Worm (Caenorhabditis elegans) whole organism, L2 larva: ENCODE measurements around the gene Y73C8B.1.

ENCODE experiments used
- F13H6.1 ChIP-seq: sonication (generic microtip); optimal IDR thresholded peaks from 2 replicates; lab custom pipeline; 2016; ENCODE audit warnings: missing genetic modification characterization, missing compliant biosample characterization
- R02D3.7 ChIP-seq: fragments of 150-350 bp; optimal IDR thresholded peaks from 2 replicates; lab custom pipeline; 2014; ENCODE audit warnings: missing biosample characterization, missing genetic modification characterization
- ZK546.5 ChIP-seq: sonication (generic microtip); optimal IDR thresholded peaks from 2 replicates; lab custom pipeline; 2017; ENCODE audit warnings: missing biosample characterization, missing genetic modification characterization
- aly-2 ChIP-seq: fragments of 150-350 bp; optimal IDR thresholded peaks from 2 replicates; lab custom pipeline; 2014; ENCODE audit warnings: missing biosample characterization, missing genetic modification characterization
- ama-1 ChIP-seq: fragments of 150-350 bp; optimal IDR thresholded peaks from 2 replicates; lab custom pipeline; 2018; ENCODE audit warnings: inconsistent platforms
- ceh-16 ChIP-seq: fragments of 150-350 bp; optimal IDR thresholded peaks from 2 replicates; lab custom pipeline; 2014; ENCODE audit warnings: missing biosample characterization, missing genetic modification characterization
- ceh-82 ChIP-seq: fragments of 150-350 bp; optimal IDR thresholded peaks from 2 replicates; lab custom pipeline; 2014; ENCODE audit warnings: missing biosample characterization, missing genetic modification characterization
- crh-2 ChIP-seq: sonication (generic microtip); optimal IDR thresholded peaks from 2 replicates; lab custom pipeline; 2017; ENCODE audit warnings: missing biosample characterization, missing genetic modification characterization
- dmd-4 ChIP-seq: sonication (generic microtip); optimal IDR thresholded peaks from 2 replicates; lab custom pipeline; 2017; ENCODE audit warnings: missing biosample characterization, missing genetic modification characterization
- elt-1 ChIP-seq: fragments of 150-350 bp; optimal IDR thresholded peaks from 2 replicates; lab custom pipeline; 2014; ENCODE audit warnings: missing biosample characterization, missing genetic modification characterization
- elt-3 ChIP-seq: sonication (generic microtip); optimal IDR thresholded peaks from 2 replicates; lab custom pipeline; 2017; ENCODE audit warnings: missing biosample characterization, missing genetic modification characterization
- fos-1 ChIP-seq: fragments of 150-350 bp; optimal IDR thresholded peaks from 2 replicates; lab custom pipeline; 2014; ENCODE audit warnings: missing biosample characterization, missing genetic modification characterization
- gmeb-1 ChIP-seq: fragments of 150-350 bp; optimal IDR thresholded peaks from 2 replicates; lab custom pipeline; 2014; ENCODE audit warnings: missing biosample characterization, missing genetic modification characterization
- lin-11 ChIP-seq: fragments of 150-350 bp; sonication (generic microtip); optimal IDR thresholded peaks from 2 replicates; lab custom pipeline; 2014; ENCODE audit warnings: missing biosample characterization, missing genetic modification characterization, inconsistent platforms, mixed read lengths
- lin-39 ChIP-seq: fragments of 150-350 bp; optimal IDR thresholded peaks from 2 replicates; lab custom pipeline; 2014; ENCODE audit warnings: missing biosample characterization, missing genetic modification reagents, missing genetic modification characterization
- mab-5 ChIP-seq: fragments of 150-350 bp; optimal IDR thresholded peaks from 2 replicates; lab custom pipeline; 2014; ENCODE audit warnings: missing biosample characterization, missing genetic modification characterization
- mbf-1 ChIP-seq: sonication (generic microtip); optimal IDR thresholded peaks from 2 replicates; lab custom pipeline; 2017; ENCODE audit warnings: missing biosample characterization, missing genetic modification characterization
- mdl-1 ChIP-seq, 2 experiments: fragments of 150-350 bp in 1 of 2; sonication (generic microtip) in 1 of 2; optimal IDR thresholded peaks; 2 replicates each; lab custom pipeline; 2017; ENCODE audit warnings: missing biosample characterization in 2 of 2, missing genetic modification characterization in 2 of 2
- nhr-11 ChIP-seq: fragments of 150-350 bp; optimal IDR thresholded peaks from 2 replicates; lab custom pipeline; 2014; ENCODE audit warnings: missing biosample characterization, missing genetic modification characterization
- nhr-12 ChIP-seq: fragments of 150-350 bp; optimal IDR thresholded peaks from 2 replicates; lab custom pipeline; 2014; ENCODE audit warnings: missing biosample characterization, missing genetic modification characterization
- nhr-129 ChIP-seq: fragments of 150-350 bp; optimal IDR thresholded peaks from 2 replicates; lab custom pipeline; 2014; ENCODE audit warnings: missing biosample characterization, missing genetic modification characterization
- nhr-21 ChIP-seq: fragments of 150-350 bp; optimal IDR thresholded peaks from 2 replicates; lab custom pipeline; 2014; ENCODE audit warnings: missing biosample characterization, missing genetic modification characterization
- nhr-23 ChIP-seq: fragments of 150-350 bp; optimal IDR thresholded peaks from 2 replicates; lab custom pipeline; 2014; ENCODE audit warnings: missing biosample characterization, missing genetic modification reagents, missing genetic modification characterization
- nhr-237 ChIP-seq: fragments of 150-350 bp; optimal IDR thresholded peaks from 2 replicates; lab custom pipeline; 2014; ENCODE audit warnings: missing biosample characterization, missing genetic modification characterization
- nhr-25 ChIP-seq: fragments of 150-350 bp; sonication (generic microtip); optimal IDR thresholded peaks from 3 replicates; lab custom pipeline; 2014; ENCODE audit warnings: missing biosample characterization, missing genetic modification characterization
- nhr-6 ChIP-seq: fragments of 150-350 bp; optimal IDR thresholded peaks from 2 replicates; lab custom pipeline; 2014; ENCODE audit warnings: missing biosample characterization, missing genetic modification characterization
- nhr-77 ChIP-seq: fragments of 150-350 bp; optimal IDR thresholded peaks from 2 replicates; lab custom pipeline; 2014; ENCODE audit warnings: missing biosample characterization, missing genetic modification characterization
- sem-4 ChIP-seq: fragments of 150-350 bp; optimal IDR thresholded peaks from 2 replicates; lab custom pipeline; 2014; ENCODE audit warnings: missing biosample characterization, missing genetic modification reagents, missing genetic modification characterization
- skn-1 ChIP-seq: sonication (generic microtip); optimal IDR thresholded peaks from 2 replicates; lab custom pipeline; 2017; ENCODE audit warnings: missing biosample characterization, missing genetic modification characterization
- sma-3 ChIP-seq: sonication (generic microtip); optimal IDR thresholded peaks from 2 replicates; lab custom pipeline; 2016; ENCODE audit warnings: missing genetic modification reagents, missing genetic modification characterization, missing compliant biosample characterization
- snpc-4 ChIP-seq: fragments of 150-350 bp; optimal IDR thresholded peaks from 2 replicates; lab custom pipeline; 2014; ENCODE audit warnings: missing biosample characterization, missing genetic modification characterization
- unc-62 ChIP-seq: fragments of 150-350 bp; optimal IDR thresholded peaks from 2 replicates; lab custom pipeline; 2014; ENCODE audit warnings: missing biosample characterization, missing genetic modification reagents, missing genetic modification characterization
- zag-1 ChIP-seq: fragments of 150-350 bp; optimal IDR thresholded peaks from 2 replicates; lab custom pipeline; 2014; ENCODE audit warnings: missing biosample characterization, missing genetic modification characterization
- ztf-11 ChIP-seq: sonication (generic microtip); optimal IDR thresholded peaks from 2 replicates; lab custom pipeline; 2017; ENCODE audit warnings: missing biosample characterization, missing genetic modification characterization

Y73C8B.1 gene

ce11 chrV:3171625-3172024 is 25.1 kb downstream of the Y73C8B.1 start:
- no peak for TF ChIP-seq sma-3 (GFP tag; lab: Kevin White, UChicago)
- TF ChIP-seq ztf-11 (tag; lab: Kevin White, UChicago): no peak
- no peak for TF ChIP-seq snpc-4 (tag; lab: Kevin White, UChicago)
- no peak for TF ChIP-seq gmeb-1 (tag; lab: Kevin White, UChicago)
- no peak for TF ChIP-seq nhr-77 (tag; lab: Kevin White, UChicago)
- no peak for TF ChIP-seq nhr-25 (tag; lab: Kevin White, UChicago)
- no peak for TF ChIP-seq lin-39 (tag; lab: Kevin White, UChicago)
- TF ChIP-seq mbf-1 (tag; lab: Kevin White, UChicago): no peak
- TF ChIP-seq ceh-82 (tag; lab: Kevin White, UChicago): no peak
- no peak for TF ChIP-seq zag-1
- no peak for TF ChIP-seq nhr-237 (tag; lab: Kevin White, UChicago)
- no peak for TF ChIP-seq lin-11
- TF ChIP-seq nhr-129 (tag; lab: Kevin White, UChicago): no peak
- TF ChIP-seq ZK546.5 (tag; lab: Kevin White, UChicago): no peak
- no peak for TF ChIP-seq nhr-6 (tag; lab: Kevin White, UChicago)

DNA sequence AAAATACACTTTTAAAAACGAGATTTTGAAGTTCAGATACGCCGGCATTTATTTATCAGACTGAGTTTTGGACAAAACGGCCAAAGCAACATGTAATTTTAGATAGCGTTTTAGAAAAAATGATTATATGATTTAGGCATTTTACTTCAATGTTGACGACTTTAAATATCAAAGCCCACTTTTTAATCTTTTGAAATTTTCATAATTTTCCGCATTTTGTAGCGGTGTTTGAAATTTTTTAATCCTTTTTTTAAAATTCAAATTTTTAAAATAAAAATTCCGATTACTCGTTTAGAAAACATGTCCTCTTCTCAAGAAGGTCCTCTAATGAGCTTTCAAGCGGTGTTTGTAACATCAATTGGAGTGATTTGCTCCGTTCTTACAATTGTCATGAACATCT is 26.8 kb downstream of the Y73C8B.1 start, which contains the start of gene srbc-6:
Gene srbc-6, plus strand, starts transcription at position 301 of the 400 bp plus-strand sequence.
- TF ChIP-seq crh-2 (tag; lab: Kevin White, UChicago) (no peak), aly-2 (no peak), nhr-21 (no peak), R02D3.7 (tag; lab: Kevin White, UChicago) (no peak), zag-1 (no peak), nhr-77 (tag; lab: Kevin White, UChicago) (no peak), ztf-11 (tag; lab: Kevin White, UChicago) (no peak), sma-3 (GFP tag; lab: Kevin White, UChicago) (no peak), fos-1 (tag; lab: Kevin White, UChicago) (no peak), dmd-4 (tag; lab: Kevin White, UChicago) (no peak), nhr-237 (tag; lab: Kevin White, UChicago) (no peak), skn-1 (no peak), unc-62 (GFP tag; lab: Kevin White, UChicago) (no peak), mdl-1 (tag; optimal IDR thresholded peaks at IDR 0.05; lab: Kevin White, UChicago) (no peak)

DNA sequence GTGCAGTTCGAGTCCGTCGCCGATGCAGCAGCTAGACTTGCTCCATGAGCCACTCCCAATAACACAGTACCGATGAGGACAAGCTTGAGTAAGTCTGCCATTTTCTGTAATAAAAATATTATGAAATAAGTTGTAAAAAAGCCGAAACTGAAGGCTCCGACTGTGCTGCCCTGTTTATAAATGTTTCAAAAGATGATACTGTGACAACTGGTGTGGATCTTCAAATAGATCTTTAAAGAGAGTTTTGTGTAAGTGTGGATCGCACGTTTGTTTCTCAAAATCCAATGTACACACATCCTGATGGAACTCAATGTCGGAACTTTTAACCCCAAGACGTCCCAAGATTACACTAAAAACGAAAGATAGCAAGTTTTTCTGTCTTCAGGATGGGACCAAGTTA is 28.0 kb downstream of the Y73C8B.1 start, which contains the start of gene C36C5.15:
Gene C36C5.15, minus strand, starts transcription at position 101 of the 400 bp plus-strand sequence.
- TF ChIP-seq mbf-1 (tag; lab: Kevin White, UChicago) (no peak), nhr-12 (tag; lab: Kevin White, UChicago) (no peak), lin-11 (no peak), snpc-4 (tag; lab: Kevin White, UChicago) (no peak), mdl-1 (tag; optimal IDR thresholded peaks at IDR 0.05; lab: Kevin White, UChicago) (no peak), F13H6.1 (tag; lab: Kevin White, UChicago) (no peak), sma-3 (GFP tag; lab: Kevin White, UChicago) (no peak), lin-39 (tag; lab: Kevin White, UChicago) (no peak), nhr-11 (tag; lab: Kevin White, UChicago) (no peak), nhr-77 (tag; lab: Kevin White, UChicago) (no peak), ceh-82 (tag; lab: Kevin White, UChicago) (no peak), zag-1 (no peak), ama-1 (lab: Kevin White, UChicago) (no peak), sem-4 (tag; lab: Kevin White, UChicago) (no peak), ceh-16 (tag; lab: Kevin White, UChicago) (no peak), nhr-23 (tag; lab: Kevin White, UChicago) (no peak), gmeb-1 (tag; lab: Kevin White, UChicago) (no peak), nhr-6 (tag; lab: Kevin White, UChicago) (no peak), R02D3.7 (tag; lab: Kevin White, UChicago) (no peak), elt-1 (tag; lab: Kevin White, UChicago) (no peak)

DNA sequence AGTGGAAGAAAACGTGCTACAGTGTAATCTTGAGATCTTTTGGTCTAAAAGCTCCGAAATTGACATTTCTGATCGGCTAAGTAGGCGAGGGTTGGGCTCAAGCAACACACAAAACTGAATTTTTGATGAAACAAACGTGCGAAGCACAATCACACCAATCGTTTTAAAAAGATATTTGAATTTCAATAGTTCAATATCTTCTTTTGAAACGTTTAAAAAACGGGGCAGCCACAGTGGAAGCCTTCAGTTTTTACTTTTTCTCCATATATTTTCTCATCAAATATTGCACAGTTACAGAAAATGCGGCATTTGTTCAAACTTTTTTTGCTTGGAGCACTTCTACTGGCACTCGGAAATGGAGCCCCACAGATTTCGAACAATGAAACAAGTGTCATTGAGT is 30.4 kb downstream of the Y73C8B.1 start, which contains the start of gene C36C5.4:
Gene C36C5.4, plus strand, starts transcription at position 301 of the 400 bp plus-strand sequence.
- TF ChIP-seq mab-5 (tag; lab: Kevin White, UChicago) (no peak), elt-1 (tag; lab: Kevin White, UChicago) (no peak), elt-3 (tag; lab: Kevin White, UChicago) (no peak), dmd-4 (tag; lab: Kevin White, UChicago) (no peak), nhr-129 (tag; lab: Kevin White, UChicago) (no peak), ceh-82 (tag; lab: Kevin White, UChicago) (no peak)
- TF ChIP-seq, all 48 proteins: peak for 0
